Fruit fly (Drosophila melanogaster) whole organism, wandering third instar larva: ENCODE measurements around the gene Dora.
A peak's percentile ranks its signal among the peaks of the same experiment; 100 is the strongest.

ENCODE experiments used
- Abd-B ChIP-seq: fragments of >200 bp; optimal IDR thresholded peaks from 2 replicates; lab custom pipeline; 2017; ENCODE audit warnings: missing biosample characterization, missing genetic modification characterization
- N ChIP-seq: fragments of >200 bp; optimal IDR thresholded peaks from 2 replicates; lab custom pipeline; 2018; ENCODE audit warnings: missing biosample characterization, missing external identifiers, missing genetic modification characterization
- OdsH ChIP-seq: fragments of 200-800 bp; sonication (Bioruptor generic); optimal IDR thresholded peaks from 2 replicates; lab custom pipeline; 2016; ENCODE audit warnings: missing biosample characterization, mild to moderate bottlenecking, missing genetic modification characterization
- br ChIP-seq: fragments of 200-800 bp; sonication (Bioruptor generic); optimal IDR thresholded peaks from 2 replicates; lab custom pipeline; 2016; ENCODE audit warnings: missing biosample characterization, missing genetic modification characterization
- fru ChIP-seq: fragments of 200-800 bp; sonication (Bioruptor generic); optimal IDR thresholded peaks from 3 replicates; lab custom pipeline; 2016; ENCODE audit warnings: missing biosample characterization, mild to moderate bottlenecking, missing genetic modification characterization
- h ChIP-seq: fragments of 200-800 bp; sonication (Bioruptor generic); optimal IDR thresholded peaks from 3 replicates; lab custom pipeline; 2016; ENCODE audit warnings: missing biosample characterization, mild to moderate bottlenecking, missing genetic modification characterization
- psq ChIP-seq: fragments of 200-800 bp; sonication (Bioruptor generic); optimal IDR thresholded peaks from 3 replicates; lab custom pipeline; 2017; ENCODE audit warnings: missing biosample characterization, mild to moderate bottlenecking, missing genetic modification characterization, moderate library complexity

- TF ChIP-seq br (GFP tag; lab: Kevin White, UChicago) (peak; percentile 62), psq (peak; percentile 65), OdsH (peak; percentile 63), h (GFP tag; lab: Kevin White, UChicago) (peak; percentile 79), Abd-B (no peak), fru (GFP tag; lab: Kevin White, UChicago) (peak; percentile 69), N (GFP tag; lab: Kevin White, UChicago) (no peak)
Measured at dm6 chrX:18843229-18844033, 20.3 kb upstream of the Dora start, which contains the start of gene htk.
